Fruit fly (Drosophila melanogaster): ENCODE measurements around the gene Cpr76Bc.

- TF ChIP-seq kay (GFP tag; ENCODE audit: borderline replicate concordance), result no peak
- no peak for TF ChIP-seq CG12768 (GFP tag; optimal IDR thresholded peaks at IDR 0.05)
- TF ChIP-seq CG11617 (GFP tag; optimal IDR thresholded peaks at IDR 0.05), result no peak
- TF ChIP-seq CG5204 (GFP tag; optimal IDR thresholded peaks at IDR 0.05), result no peak
- no peak for TF ChIP-seq CG1620 (GFP tag; optimal IDR thresholded peaks at IDR 0.05)
- no peak for TF ChIP-seq CG14711 (tag; optimal IDR thresholded peaks at IDR 0.05)
- TF ChIP-seq CG33017 (tag; optimal IDR thresholded peaks at IDR 0.05), result no peak
Observed at dm6 chr3L:19525736-19526135, 5.0 kb downstream of the Cpr76Bc start.
